Fruit fly (Drosophila melanogaster) whole organism, pupa: Measurements from ENCODE around the gene CG17593.

ENCODE experiments used
- CG10348 ChIP-seq: fragments of 200-800 bp; sonication (Bioruptor generic); IDR thresholded peaks from 2 replicates; pipeline ENCODE4 v1.3.6; 2022; ENCODE audit warnings: missing biosample characterization, missing genetic modification characterization
- CG12605 ChIP-seq: fragments of 200-800 bp; sonication (Bioruptor generic); IDR thresholded peaks from 2 replicates; pipeline ENCODE4 v1.3.6; 2022; ENCODE audit warnings: missing biosample characterization, missing genetic modification characterization
- CG13204 ChIP-seq: fragments of 200-800 bp; sonication (Bioruptor generic); optimal IDR thresholded peaks from 2 replicates; lab custom pipeline; 2018; ENCODE audit warnings: missing biosample characterization, mild to moderate bottlenecking, missing genetic modification characterization, moderate library complexity
- CG14655 ChIP-seq: fragments of 200-800 bp; sonication (Bioruptor generic); optimal IDR thresholded peaks from 3 replicates; lab custom pipeline; 2017; ENCODE audit warnings: mild to moderate bottlenecking, missing biosample characterization, missing genetic modification reagents, missing genetic modification characterization
- CG32121 ChIP-seq: fragments of 200-800 bp; sonication (Bioruptor generic); IDR thresholded peaks from 2 replicates; pipeline ENCODE4 v1.3.6; 2022; ENCODE audit warnings: missing biosample characterization, missing genetic modification characterization
- CG34367 ChIP-seq: fragments of 200-800 bp; sonication (Bioruptor generic); optimal IDR thresholded peaks from 2 replicates; lab custom pipeline; 2018; ENCODE audit warnings: missing biosample characterization, mild to moderate bottlenecking, missing genetic modification characterization
- CG4496 ChIP-seq: fragments of 200-800 bp; sonication (Bioruptor generic); IDR thresholded peaks from 3 replicates; pipeline ENCODE4 v1.3.6; 2022; ENCODE audit warnings: missing biosample characterization, missing genetic modification characterization
- CG8159 ChIP-seq: fragments of 200-800 bp; sonication (Bioruptor generic); optimal IDR thresholded peaks from 3 replicates; lab custom pipeline; 2018; ENCODE audit warnings: missing biosample characterization, mild to moderate bottlenecking, missing genetic modification characterization, moderate library complexity
- CG8301 ChIP-seq: fragments of 200-800 bp; sonication (Bioruptor generic); optimal IDR thresholded peaks from 2 replicates; lab custom pipeline; 2018; ENCODE audit warnings: missing biosample characterization, mild to moderate bottlenecking, missing genetic modification characterization
- CG9948 ChIP-seq: fragments of 200-800 bp; sonication (Bioruptor generic); optimal IDR thresholded peaks from 2 replicates; lab custom pipeline; 2018; ENCODE audit warnings: missing biosample characterization, mild to moderate bottlenecking, missing genetic modification characterization, moderate library complexity
- D1 ChIP-seq: fragments of 200-800 bp; sonication (Bioruptor generic); optimal IDR thresholded peaks from 2 replicates; lab custom pipeline; 2018; ENCODE audit warnings: missing biosample characterization, mild to moderate bottlenecking, missing genetic modification characterization, moderate library complexity
- EcR ChIP-seq: fragments of 200-800 bp; sonication (Bioruptor generic); optimal IDR thresholded peaks from 3 replicates; lab custom pipeline; 2019; ENCODE audit warnings: missing biosample characterization, missing genetic modification characterization, mild to moderate bottlenecking, moderate library complexity, missing genetic modification reagents
- Ets98B ChIP-seq: fragments of 200-800 bp; sonication (Bioruptor generic); IDR thresholded peaks from 2 replicates; pipeline ENCODE4 v1.3.6; 2022; ENCODE audit warnings: missing biosample characterization, missing genetic modification characterization
- rn ChIP-seq: fragments of 200-800 bp; sonication (Bioruptor generic); IDR thresholded peaks from 2 replicates; pipeline ENCODE4 v1.3.6; 2022; ENCODE audit warnings: missing biosample characterization, missing genetic modification characterization

DNA sequence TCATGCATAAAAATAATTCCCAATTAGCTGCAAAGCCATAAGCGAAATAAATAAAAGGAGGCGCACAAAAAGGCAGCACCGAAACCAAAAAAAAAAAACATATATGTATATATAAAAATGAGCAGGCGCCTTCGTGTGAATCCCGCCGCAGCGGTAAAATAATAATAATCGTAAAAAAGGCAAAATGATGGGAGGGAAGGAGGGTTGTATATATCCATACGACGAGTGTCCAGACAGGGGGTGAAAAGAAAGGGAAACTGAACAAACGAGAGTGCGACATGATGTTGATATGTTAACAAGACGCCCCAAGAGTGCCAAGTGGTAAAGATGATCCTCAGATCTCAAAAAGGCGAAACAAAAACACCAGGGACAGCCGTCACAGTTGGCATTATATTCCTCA, 49.9 kb downstream of the CG17593 start:
- TF ChIP-seq CG12605 (GFP tag; lab: Robert Waterston, UW) (no peak), CG9948 (tag; lab: Kevin White, UChicago) (no peak), Ets98B (no peak), CG34367 (no peak), CG8159 (tag; lab: Kevin White, UChicago) (no peak), EcR (GFP tag; lab: Kevin White, UChicago) (no peak), CG32121 (GFP tag; lab: Robert Waterston, UW) (no peak), CG10348 (GFP tag; lab: Robert Waterston, UW) (no peak), D1 (tag; lab: Kevin White, UChicago) (no peak), CG4496 (GFP tag; lab: Robert Waterston, UW) (no peak), CG13204 (GFP tag; lab: Kevin White, UChicago) (peak; percentile 2), rn (no peak), CG8301 (no peak), CG14655 (GFP tag; lab: Kevin White, UChicago) (no peak)
